Fruit fly (Drosophila melanogaster) whole organism, embryonic: Measurements from ENCODE around the gene AspRS-m.

Source experiments
- CG10543 ChIP-seq: fragments of 200-800 bp; sonication (Bioruptor generic); optimal IDR thresholded peaks from 3 replicates; lab custom pipeline; 2017; ENCODE audit warnings: missing biosample characterization, mild to moderate bottlenecking, missing genetic modification characterization, moderate library complexity
- CG10654 ChIP-seq: fragments of 200-800 bp; sonication (Bioruptor generic); optimal IDR thresholded peaks from 2 replicates; lab custom pipeline; 2016; ENCODE audit warnings: missing biosample characterization, missing genetic modification characterization
- CG10959 ChIP-seq: fragments of 200-800 bp; sonication (Bioruptor generic); IDR thresholded peaks from 2 replicates; pipeline ENCODE4 v1.3.6; 2022; ENCODE audit warnings: missing biosample characterization, missing genetic modification characterization
- CG12659 ChIP-seq: fragments of 200-800 bp; sonication (Bioruptor generic); optimal IDR thresholded peaks from 3 replicates; lab custom pipeline; 2017; ENCODE audit warnings: mild to moderate bottlenecking, missing biosample characterization, missing genetic modification reagents, missing genetic modification characterization
- CG12769 ChIP-seq: fragments of 200-800 bp; sonication (Bioruptor generic); optimal IDR thresholded peaks from 2 replicates; lab custom pipeline; 2019; ENCODE audit warnings: missing biosample characterization, mild to moderate bottlenecking, missing genetic modification characterization, moderate library complexity
- CG13123 ChIP-seq: fragments of 200-800 bp; sonication (Bioruptor generic); optimal IDR thresholded peaks from 2 replicates; lab custom pipeline; 2016; ENCODE audit warnings: missing biosample characterization, missing genetic modification characterization
- CG13775 ChIP-seq: fragments of 200-800 bp; sonication (Bioruptor generic); optimal IDR thresholded peaks from 3 replicates; lab custom pipeline; 2017; ENCODE audit warnings: missing biosample characterization, mild to moderate bottlenecking, missing genetic modification characterization
- CG15011 ChIP-seq: fragments of 200-800 bp; sonication (Bioruptor generic); optimal IDR thresholded peaks from 3 replicates; lab custom pipeline; 2018; ENCODE audit warnings: missing biosample characterization, mild to moderate bottlenecking, missing genetic modification characterization
- CG15696 ChIP-seq: fragments of 200-800 bp; sonication (Bioruptor generic); optimal IDR thresholded peaks from 2 replicates; lab custom pipeline; 2019; ENCODE audit warnings: missing biosample characterization, mild to moderate bottlenecking, missing genetic modification characterization, moderate library complexity
- CG1647 ChIP-seq: fragments of 200-800 bp; sonication (Bioruptor generic); optimal IDR thresholded peaks from 3 replicates; lab custom pipeline; 2016; ENCODE audit warnings: missing biosample characterization, missing genetic modification characterization
- CG17328 ChIP-seq: fragments of 200-800 bp; sonication (Bioruptor generic); IDR thresholded peaks from 2 replicates; pipeline ENCODE4 v1.3.6; 2022; ENCODE audit warnings: missing biosample characterization, missing genetic modification characterization
- CG17361 ChIP-seq: fragments of 200-800 bp; sonication (Bioruptor generic); IDR thresholded peaks from 3 replicates; pipeline ENCODE4 v1.3.6; 2022; ENCODE audit warnings: missing biosample characterization, missing genetic modification characterization
- CG18764 ChIP-seq: fragments of 200-800 bp; sonication (Bioruptor generic); optimal IDR thresholded peaks from 3 replicates; lab custom pipeline; 2016; ENCODE audit warnings: missing biosample characterization, missing genetic modification characterization
- CG31365 ChIP-seq: fragments of 200-800 bp; sonication (Bioruptor generic); optimal IDR thresholded peaks from 2 replicates; lab custom pipeline; 2018; ENCODE audit warnings: missing biosample characterization, mild to moderate bottlenecking, missing genetic modification characterization
- CG31441 ChIP-seq: fragments of 200-800 bp; sonication (Bioruptor generic); IDR thresholded peaks from 2 replicates; pipeline ENCODE4 v1.3.6; 2022; ENCODE audit warnings: missing biosample characterization, missing genetic modification characterization
- CG3995 ChIP-seq: fragments of 200-800 bp; sonication (Bioruptor generic); optimal IDR thresholded peaks from 3 replicates; lab custom pipeline; 2016; ENCODE audit warnings: missing biosample characterization, missing genetic modification characterization
- CG42726 ChIP-seq: fragments of 200-800 bp; sonication (Bioruptor generic); IDR thresholded peaks from 2 replicates; pipeline ENCODE4 v1.3.6; 2022; ENCODE audit warnings: missing biosample characterization, missing genetic modification characterization; ENCODE audit not compliant: partially characterized antibody
- CG5180 ChIP-seq: fragments of 200-800 bp; sonication (Bioruptor generic); optimal IDR thresholded peaks from 3 replicates; lab custom pipeline; 2017; ENCODE audit warnings: missing biosample characterization, missing genetic modification characterization, mild to moderate bottlenecking, moderate library complexity, missing genetic modification reagents
- CG5245 ChIP-seq: fragments of 200-800 bp; sonication (Bioruptor generic); optimal IDR thresholded peaks from 3 replicates; lab custom pipeline; 2016; ENCODE audit warnings: missing biosample characterization, missing genetic modification characterization
- ERR ChIP-seq: fragments of 200-800 bp; sonication (Bioruptor generic); optimal IDR thresholded peaks from 2 replicates; lab custom pipeline; 2016; ENCODE audit warnings: missing biosample characterization, missing genetic modification characterization
- Elba2 ChIP-seq: fragments of 200-800 bp; sonication (Bioruptor generic); optimal IDR thresholded peaks from 3 replicates; lab custom pipeline; 2016; ENCODE audit warnings: missing biosample characterization, missing genetic modification characterization
- Gsc ChIP-seq: fragments of 200-800 bp; sonication (Bioruptor generic); IDR thresholded peaks from 2 replicates; pipeline ENCODE4 v1.3.6; 2022; ENCODE audit warnings: missing biosample characterization, missing genetic modification characterization
- H15 ChIP-seq: fragments of 200-800 bp; sonication (Bioruptor generic); IDR thresholded peaks from 3 replicates; pipeline ENCODE4 v1.3.6; 2022; ENCODE audit warnings: missing biosample characterization, missing genetic modification characterization
- HLHmδ ChIP-seq: fragments of 200-800 bp; sonication (Bioruptor generic); optimal IDR thresholded peaks from 2 replicates; lab custom pipeline; 2018; ENCODE audit warnings: missing biosample characterization, mild to moderate bottlenecking, missing genetic modification characterization, moderate library complexity
- MESR4 ChIP-seq: fragments of 200-800 bp; sonication (Bioruptor generic); optimal IDR thresholded peaks from 2 replicates; lab custom pipeline; 2018; ENCODE audit warnings: missing biosample characterization, mild to moderate bottlenecking, missing genetic modification characterization, moderate library complexity
- Nf-YB ChIP-seq: fragments of 200-800 bp; sonication (Bioruptor generic); optimal IDR thresholded peaks from 3 replicates; lab custom pipeline; 2019; ENCODE audit warnings: missing biosample characterization, mild to moderate bottlenecking, missing genetic modification characterization, moderate library complexity
- Optix ChIP-seq: fragments of 200-800 bp; sonication (Bioruptor generic); IDR thresholded peaks from 3 replicates; pipeline ENCODE4 v1.3.6; 2022; ENCODE audit warnings: missing biosample characterization, missing genetic modification characterization
- Ravus ChIP-seq: fragments of 200-800 bp; sonication (Bioruptor generic); IDR thresholded peaks from 2 replicates; pipeline ENCODE4 v1.3.6; 2022; ENCODE audit warnings: missing biosample characterization, missing genetic modification characterization
- Sin3A ChIP-seq: fragments of >200 bp; optimal IDR thresholded peaks from 2 replicates; lab custom pipeline; 2018
- Taf1 ChIP-seq: fragments of 200-800 bp; sonication (Bioruptor generic); IDR thresholded peaks from 2 replicates; pipeline ENCODE4 v1.3.6; 2022; ENCODE audit warnings: missing biosample characterization, missing genetic modification characterization
- btn ChIP-seq: fragments of 200-800 bp; sonication (Bioruptor generic); optimal IDR thresholded peaks from 2 replicates; lab custom pipeline; 2016; ENCODE audit warnings: missing biosample characterization, missing genetic modification characterization
- caup ChIP-seq: fragments of 200-800 bp; sonication (Bioruptor generic); optimal IDR thresholded peaks from 3 replicates; lab custom pipeline; 2017; ENCODE audit warnings: missing biosample characterization, mild to moderate bottlenecking, missing genetic modification characterization, moderate library complexity; ENCODE audit not compliant: severe bottlenecking
- cg ChIP-seq: fragments of 200-800 bp; sonication (Bioruptor generic); optimal IDR thresholded peaks from 3 replicates; lab custom pipeline; 2019; ENCODE audit warnings: missing biosample characterization, mild to moderate bottlenecking, missing genetic modification characterization, moderate library complexity
- crp ChIP-seq, 2 experiments: fragments of 200-800 bp; sonication (Bioruptor generic); optimal IDR thresholded peaks; 2 replicates in 1 of 2; 3 replicates in 1 of 2; lab custom pipeline; 2017; ENCODE audit warnings: missing biosample characterization in 2 of 2, missing genetic modification characterization in 2 of 2, mild to moderate bottlenecking in 1 of 2, moderate library complexity in 1 of 2
- dmrt11E ChIP-seq: fragments of 200-800 bp; sonication (Bioruptor generic); optimal IDR thresholded peaks from 3 replicates; lab custom pipeline; 2018; ENCODE audit warnings: missing biosample characterization, mild to moderate bottlenecking, missing genetic modification characterization, moderate library complexity
- dmrt99B ChIP-seq: fragments of 200-800 bp; sonication (Bioruptor generic); optimal IDR thresholded peaks from 2 replicates; lab custom pipeline; 2018; ENCODE audit warnings: missing biosample characterization, mild to moderate bottlenecking, missing genetic modification characterization, moderate library complexity
- fd96Cb ChIP-seq: fragments of 200-800 bp; sonication (Bioruptor generic); optimal IDR thresholded peaks from 2 replicates; lab custom pipeline; 2018; ENCODE audit warnings: missing biosample characterization, mild to moderate bottlenecking, missing genetic modification characterization, moderate library complexity
- grau ChIP-seq: fragments of 200-800 bp; optimal IDR thresholded peaks from 3 replicates; lab custom pipeline; 2019; ENCODE audit warnings: missing biosample characterization, mild to moderate bottlenecking, missing genetic modification characterization, moderate library complexity
- jigr1 ChIP-seq: fragments of 200-800 bp; sonication (Bioruptor generic); IDR thresholded peaks from 3 replicates; pipeline ENCODE4 v1.3.6; 2022; ENCODE audit warnings: missing biosample characterization, missing genetic modification characterization
- knrl ChIP-seq: fragments of 200-800 bp; sonication (Bioruptor generic); IDR thresholded peaks from 3 replicates; pipeline ENCODE4 v1.3.6; 2022; ENCODE audit warnings: missing biosample characterization, missing genetic modification characterization; ENCODE audit not compliant: partially characterized antibody
- lilli ChIP-seq: fragments of 200-800 bp; sonication (Bioruptor generic); optimal IDR thresholded peaks from 3 replicates; lab custom pipeline; 2016; ENCODE audit warnings: missing biosample characterization, missing genetic modification characterization
- nom ChIP-seq: fragments of 200-800 bp; sonication (Bioruptor generic); optimal IDR thresholded peaks from 2 replicates; lab custom pipeline; 2017; ENCODE audit warnings: missing biosample characterization, missing genetic modification characterization, mild to moderate bottlenecking, moderate library complexity, missing genetic modification reagents
- prd ChIP-seq, 3 experiments: fragments of >200 bp in 2 of 3; fragments of 200-800 bp in 1 of 3; sonication (Bioruptor generic) in 1 of 3; optimal IDR thresholded peaks in 2 of 3; IDR thresholded peaks in 1 of 3; 2 replicates in 2 of 3; 3 replicates in 1 of 3; pipeline versions ENCODE4 v1.3.6 to Lab custom; 2017 to 2022; ENCODE audit warnings: missing biosample characterization in 1 of 3, missing genetic modification characterization in 1 of 3
- schlank ChIP-seq: fragments of 200-800 bp; sonication (Bioruptor generic); optimal IDR thresholded peaks from 2 replicates; lab custom pipeline; 2018; ENCODE audit warnings: missing biosample characterization, mild to moderate bottlenecking, missing genetic modification characterization
- scrt ChIP-seq: fragments of 200-800 bp; sonication (Bioruptor generic); optimal IDR thresholded peaks from 2 replicates; lab custom pipeline; 2018; ENCODE audit warnings: missing biosample characterization, mild to moderate bottlenecking, missing genetic modification characterization, moderate library complexity
- sna ChIP-seq: fragments of 200-800 bp; sonication (Bioruptor generic); IDR thresholded peaks from 2 replicates; pipeline ENCODE4 v1.3.6; 2022; ENCODE audit warnings: missing biosample characterization, missing genetic modification characterization; ENCODE audit not compliant: partially characterized antibody
- tin ChIP-seq: fragments of 200-800 bp; sonication (Bioruptor generic); optimal IDR thresholded peaks from 3 replicates; lab custom pipeline; 2016; ENCODE audit warnings: missing biosample characterization, missing genetic modification characterization
- vvl ChIP-seq: fragments of 200-800 bp; sonication (Bioruptor generic); IDR thresholded peaks from 2 replicates; pipeline ENCODE4 v1.3.6; 2022; ENCODE audit warnings: missing biosample characterization, missing genetic modification characterization
- yki ChIP-seq: fragments of >200 bp; optimal IDR thresholded peaks from 3 replicates; lab custom pipeline; 2018

AspRS-m gene

DNA sequence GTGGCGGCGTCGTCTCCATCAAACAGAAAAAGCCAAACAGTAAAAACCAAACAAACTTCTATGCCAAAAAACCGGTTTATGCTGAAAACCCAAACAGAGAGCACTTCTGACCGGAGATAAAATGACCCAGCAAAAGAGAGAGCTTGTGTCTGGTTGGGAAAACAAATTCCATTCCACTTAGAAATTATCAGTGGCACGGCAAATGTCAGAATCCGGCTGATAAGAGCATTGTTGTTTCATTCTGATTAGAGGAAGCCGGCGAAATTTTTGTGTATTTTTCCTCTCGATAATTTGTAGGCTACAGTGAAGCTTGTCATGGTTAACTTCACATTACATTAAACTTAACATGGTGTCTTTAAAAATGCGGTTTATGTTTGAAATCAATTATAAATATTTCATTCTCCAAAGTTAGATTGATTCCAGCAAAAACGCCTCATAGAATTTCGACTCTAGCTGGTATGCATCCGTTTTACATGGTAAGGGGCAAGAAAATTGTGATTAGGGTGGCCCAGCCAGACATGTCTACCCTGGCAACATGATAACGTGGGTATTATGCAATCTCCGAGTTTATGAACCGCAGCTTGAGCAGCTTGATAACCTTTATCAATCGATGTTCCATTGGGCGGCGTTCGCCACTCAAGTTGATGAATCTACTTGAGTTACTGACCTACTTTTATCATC lies 9.3 kb upstream of the AspRS-m start (continued):
- TF ChIP-seq CG42726 (no peak), CG5245 (GFP tag; lab: Kevin White, UChicago) (no peak), CG18764 (no peak), CG15696 (tag; lab: Kevin White, UChicago) (no peak), CG5180 (GFP tag; lab: Kevin White, UChicago) (no peak), grau (tag; lab: Kevin White, UChicago) (peak; percentile 89), vvl (peak; percentile 32; the same call in 1 of the 2 replicates), btn (GFP tag; lab: Kevin White, UChicago) (no peak), CG17361 (GFP tag; lab: Robert Waterston, UW) (no peak), ERR (GFP tag; lab: Kevin White, UChicago) (peak; percentile 5), CG13123 (GFP tag; lab: Kevin White, UChicago) (no peak), Nf-YB (no peak), Elba2 (GFP tag; lab: Kevin White, UChicago) (no peak), MESR4 (GFP tag; lab: Kevin White, UChicago) (no peak), CG13775 (no peak), Gsc (GFP tag; lab: Robert Waterston, UW) (no peak), crp (GFP tag; optimal IDR thresholded peaks at IDR 0.05; lab: Kevin White, UChicago) (no peak), dmrt11E (no peak), HLHmδ (GFP tag; lab: Kevin White, UChicago) (no peak), CG3995 (GFP tag; lab: Kevin White, UChicago) (no peak), Optix (GFP tag; lab: Robert Waterston, UW) (no peak), lilli (peak; percentile 61), CG12659 (GFP tag; lab: Kevin White, UChicago) (no peak), caup (GFP tag; lab: Kevin White, UChicago) (peak; percentile 9), tin (GFP tag; lab: Kevin White, UChicago) (no peak), Ravus (no peak), CG31365 (no peak), dmrt99B (tag; lab: Kevin White, UChicago) (peak; percentile 6), yki (lab: Kevin White, UChicago) (no peak), CG1647 (GFP tag; lab: Kevin White, UChicago) (no peak), CG31441 (GFP tag; lab: Robert Waterston, UW) (0 out of 2 replicates have a peak, but pooled peaks have one; percentile 15), Sin3A (lab: Kevin White, UChicago) (no peak), Taf1 (GFP tag; lab: Robert Waterston, UW) (no peak), CG17328 (GFP tag; lab: Robert Waterston, UW) (0 out of 2 replicates have a peak, but pooled peaks have one; percentile 30), H15 (GFP tag; lab: Robert Waterston, UW) (0 out of 3 replicates have a peak, but pooled peaks have one; percentile 17), CG12769 (tag; lab: Kevin White, UChicago) (peak; percentile 45), scrt (GFP tag; lab: Kevin White, UChicago) (no peak), CG10959 (GFP tag; lab: Robert Waterston, UW) (no peak), CG15011 (GFP tag; lab: Kevin White, UChicago) (no peak), sna (GFP tag; lab: Robert Waterston, UW) (no peak), cg (GFP tag; lab: Kevin White, UChicago) (no peak), CG10654 (GFP tag; lab: Kevin White, UChicago) (no peak), nom (no peak), knrl (GFP tag; lab: Robert Waterston, UW) (no peak), prd (optimal IDR thresholded peaks at IDR 0.05; lab: Kevin White, UChicago) (no peak), prd (GFP tag; IDR thresholded peaks at IDR 0.05; lab: Robert Waterston, UW) (0 out of 3 replicates have a peak, but pooled peaks have one; percentile 9), CG10543 (GFP tag; lab: Kevin White, UChicago) (no peak), jigr1 (GFP tag; lab: Robert Waterston, UW) (no peak), schlank (no peak), fd96Cb (no peak)
